Worm (Caenorhabditis elegans): ENCODE data around the gene nep-15.

ce11 chrX:8404308-8405085, 32.5 kb downstream of the nep-15 start:
- TF ChIP-seq ceh-39 (tag; optimal IDR thresholded peaks at IDR 0.05) (no peak), ces-1 (GFP tag; optimal IDR thresholded peaks at IDR 0.05) (peak; percentile 85), unc-62 (GFP tag; optimal IDR thresholded peaks at IDR 0.05) (peak; percentile 57), elt-1 (tag; optimal IDR thresholded peaks at IDR 0.05; ENCODE audit: borderline replicate concordance, insufficient read depth) (no peak), lin-13 (tag; optimal IDR thresholded peaks at IDR 0.05) (peak; percentile 59), mls-2 (tag; optimal IDR thresholded peaks at IDR 0.05) (peak; percentile 99), elt-3 (tag; optimal IDR thresholded peaks at IDR 0.05) (peak; percentile 36), tbx-8 (GFP tag; optimal IDR thresholded peaks at IDR 0.05) (peak; percentile 95), blmp-1 (tag; optimal IDR thresholded peaks at IDR 0.05) (no peak), snpc-4 (tag; optimal IDR thresholded peaks at IDR 0.05) (no peak)
